Worm (Caenorhabditis elegans): ENCODE measurements around the gene F41G4.7.

DNA sequence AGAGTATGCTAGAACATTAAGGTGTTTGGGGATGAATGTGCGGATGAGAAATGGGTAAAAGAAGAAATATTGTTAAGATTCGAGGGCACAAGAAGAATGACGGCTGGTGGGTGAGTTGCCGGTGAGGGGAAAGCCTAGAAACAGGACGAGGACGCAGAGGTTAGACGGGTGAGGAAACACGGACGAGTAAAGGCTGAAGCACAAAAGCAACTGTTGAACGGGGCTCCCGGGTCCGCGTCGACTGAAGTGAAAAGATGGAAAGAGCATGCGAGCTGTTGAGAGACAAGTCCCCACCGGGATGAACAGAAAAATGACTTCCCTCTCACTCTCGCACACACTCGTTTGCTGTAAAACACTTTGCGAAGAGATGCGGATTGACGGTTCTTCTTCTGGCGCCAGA, 24.2 kb downstream of the F41G4.7 start:
- no peak for TF ChIP-seq elt-4 (tag; optimal IDR thresholded peaks at IDR 0.05)
- TF ChIP-seq nhr-232 (tag; optimal IDR thresholded peaks at IDR 0.05): no peak
- no peak for TF ChIP-seq eyg-1 (tag; optimal IDR thresholded peaks at IDR 0.05)
